Fruit fly (Drosophila melanogaster) whole organism, pupa: ENCODE results near the gene ebd2.

Experiments used
- CG10348 ChIP-seq: fragments of 200-800 bp; sonication (Bioruptor generic); IDR thresholded peaks from 2 replicates; pipeline ENCODE4 v1.3.6; 2022; ENCODE audit warnings: missing biosample characterization, missing genetic modification characterization
- CG13204 ChIP-seq: fragments of 200-800 bp; sonication (Bioruptor generic); optimal IDR thresholded peaks from 2 replicates; lab custom pipeline; 2018; ENCODE audit warnings: missing biosample characterization, mild to moderate bottlenecking, missing genetic modification characterization, moderate library complexity
- CG17806 ChIP-seq: fragments of 200-800 bp; sonication (Bioruptor generic); optimal IDR thresholded peaks from 2 replicates; lab custom pipeline; 2018; ENCODE audit warnings: missing biosample characterization, mild to moderate bottlenecking, missing genetic modification characterization, moderate library complexity
- CG34367 ChIP-seq: fragments of 200-800 bp; sonication (Bioruptor generic); optimal IDR thresholded peaks from 2 replicates; lab custom pipeline; 2018; ENCODE audit warnings: missing biosample characterization, mild to moderate bottlenecking, missing genetic modification characterization
- CG9948 ChIP-seq: fragments of 200-800 bp; sonication (Bioruptor generic); optimal IDR thresholded peaks from 2 replicates; lab custom pipeline; 2018; ENCODE audit warnings: missing biosample characterization, mild to moderate bottlenecking, missing genetic modification characterization, moderate library complexity
- D1 ChIP-seq: fragments of 200-800 bp; sonication (Bioruptor generic); optimal IDR thresholded peaks from 2 replicates; lab custom pipeline; 2018; ENCODE audit warnings: missing biosample characterization, mild to moderate bottlenecking, missing genetic modification characterization, moderate library complexity
- Pif1B ChIP-seq: fragments of 200-800 bp; sonication (Bioruptor generic); optimal IDR thresholded peaks from 3 replicates; lab custom pipeline; 2016; ENCODE audit warnings: missing biosample characterization, missing genetic modification characterization
- gl ChIP-seq: fragments of 200-800 bp; sonication (Bioruptor generic); optimal IDR thresholded peaks from 2 replicates; lab custom pipeline; 2018; ENCODE audit warnings: missing biosample characterization, mild to moderate bottlenecking, missing genetic modification characterization

DNA sequence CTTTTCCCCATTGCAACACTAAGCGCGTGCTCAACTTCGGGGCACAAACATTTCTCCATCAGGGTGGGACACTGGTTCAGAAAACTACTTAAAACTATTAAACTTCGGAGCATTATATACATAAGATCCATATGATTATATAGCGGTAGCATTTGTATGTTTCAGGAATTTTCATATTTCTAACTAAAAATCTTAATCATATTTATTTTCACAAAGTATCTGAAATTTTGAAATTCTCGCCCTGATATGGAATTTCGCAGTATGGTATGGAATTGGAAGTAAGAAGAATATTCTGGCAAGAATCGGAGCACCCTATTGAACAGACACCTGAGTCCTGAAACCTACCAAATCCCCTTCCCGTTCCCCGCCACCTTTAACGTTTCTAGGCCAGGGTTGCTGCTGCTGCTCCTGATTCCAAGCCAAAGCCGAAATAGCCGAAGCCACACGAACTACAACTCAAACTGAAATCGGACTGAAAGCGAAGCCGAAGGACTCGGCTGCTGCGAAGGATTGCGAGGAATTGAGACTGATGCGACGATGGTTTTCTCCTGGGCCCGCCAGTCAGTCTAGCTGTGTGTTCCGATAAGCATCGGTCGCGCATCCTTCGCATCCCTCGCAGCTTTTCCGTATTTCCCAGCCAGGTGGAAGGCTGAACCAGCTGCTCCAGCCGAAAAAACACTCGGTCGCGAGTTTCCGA, 27.1 kb downstream of the ebd2 start:
- TF ChIP-seq gl (tag; lab: Kevin White, UChicago), result no peak
- TF ChIP-seq CG34367 (tag; lab: Kevin White, UChicago), result peak; percentile 36
- no peak for TF ChIP-seq CG17806
- no peak for TF ChIP-seq D1 (tag; lab: Kevin White, UChicago)
- TF ChIP-seq CG13204 (GFP tag; lab: Kevin White, UChicago), result no peak
- TF ChIP-seq CG10348 (GFP tag; lab: Robert Waterston, UW), result no peak
- peak; percentile 5 for TF ChIP-seq Pif1B (GFP tag; lab: Kevin White, UChicago)
- no peak for TF ChIP-seq CG9948 (tag; lab: Kevin White, UChicago)
